1 fruit fly cellular context compared by ENCODE assay signal in the genomic region with DNA sequence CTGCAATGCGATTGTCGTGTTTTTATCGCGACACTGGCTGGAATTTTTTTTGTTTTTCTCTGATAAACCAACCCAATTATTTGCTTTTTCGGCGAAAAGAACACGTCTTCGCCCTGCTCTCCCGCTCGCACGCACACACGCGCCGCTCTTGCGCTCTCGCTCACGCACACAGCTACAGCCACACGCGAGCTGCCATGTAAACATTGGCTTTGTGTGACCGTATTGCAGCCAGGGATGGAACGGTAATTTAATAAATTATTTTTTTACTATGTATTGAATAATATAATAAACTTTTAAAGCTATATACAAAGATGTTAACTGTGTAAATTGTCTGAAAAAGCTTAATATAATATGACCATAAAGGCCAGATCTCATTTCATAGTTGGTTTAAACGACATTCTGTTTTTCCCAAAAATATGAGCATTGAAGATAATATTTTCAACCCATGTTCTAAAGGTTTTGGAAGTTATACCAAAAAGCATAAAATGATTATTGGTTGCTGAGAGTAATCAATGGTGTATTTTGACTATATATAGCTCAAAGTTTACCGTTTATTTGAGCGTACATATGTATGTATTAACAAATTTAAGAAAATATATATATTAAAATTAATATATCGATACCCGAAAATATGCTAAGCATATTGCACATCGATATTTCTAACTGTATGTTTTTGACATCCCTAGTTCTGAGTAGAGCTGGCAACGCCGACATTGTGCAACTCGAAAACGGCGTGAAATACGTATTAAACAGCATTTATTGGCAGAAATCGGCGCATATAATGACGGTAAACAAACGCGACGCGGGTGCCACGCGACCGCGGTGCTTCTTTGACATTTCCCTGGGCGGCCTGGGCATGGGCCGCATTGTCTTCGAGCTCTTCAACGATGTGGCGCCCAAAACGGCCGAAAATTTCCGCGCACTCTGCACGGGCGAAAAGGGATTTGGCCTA.
A peak's percentile ranks its signal among the peaks of the same experiment; 100 is the strongest.
TF ChIP-seq lines count a peak whose summit lies in the region.

A gene (minus strand): TSS at position 112 of the 952 bp plus-strand sequence.
A gene (plus strand): TSS at position 681 of the 952 bp plus-strand sequence.

TF ChIP-seq in whole organism, embryonic, 481 proteins besides CTCF, POLR2A, EP300 and RAD21 (continued from another document and continues in another):
- TF ChIP-seq Fer3 (tag; optimal IDR thresholded peaks at IDR 0.05; lab: Kevin White, UChicago) (peak; percentile 67), ara (GFP tag; IDR thresholded peaks at IDR 0.05; lab: Robert Waterston, UW) (0 out of 2 replicates have a peak, but pooled peaks have one; percentile 43), CG12299 (tag; optimal IDR thresholded peaks at IDR 0.05; lab: Kevin White, UChicago) (no peak), crp (GFP tag; optimal IDR thresholded peaks at IDR 0.05; lab: Kevin White, UChicago) (peak in 1 of 2 experiments; percentile 27), Bgb (GFP tag; IDR thresholded peaks at IDR 0.05; lab: Robert Waterston, UW; ENCODE audit: partially characterized antibody) (peak; percentile 66), CG10654 (GFP tag; optimal IDR thresholded peaks at IDR 0.05; lab: Kevin White, UChicago) (peak; percentile 42), CG9797 (GFP tag; optimal IDR thresholded peaks at IDR 0.05; lab: Kevin White, UChicago) (peak; percentile 79), Hr51 (GFP tag; optimal IDR thresholded peaks at IDR 0.05; lab: Kevin White, UChicago) (peak; percentile 51 to 61), HLH54F (GFP tag; optimal IDR thresholded peaks at IDR 0.05; lab: Kevin White, UChicago) (peak; percentile 8), zen (tag; optimal IDR thresholded peaks at IDR 0.05; lab: Kevin White, UChicago) (no peak), CG14014 (GFP tag; IDR thresholded peaks at IDR 0.05; lab: Robert Waterston, UW) (peak; percentile 72), kni (GFP tag; optimal IDR thresholded peaks at IDR 0.05; lab: Kevin White, UChicago) (peak; percentile 42), pb (GFP tag; optimal IDR thresholded peaks at IDR 0.05; lab: Kevin White, UChicago) (no peak), Med (GFP tag; lab: Kevin White, UChicago) (peak; percentile 88), stwl (tag; optimal IDR thresholded peaks at IDR 0.05; lab: Kevin White, UChicago) (peak; percentile 33), klu (GFP tag; IDR thresholded peaks at IDR 0.05; lab: Robert Waterston, UW) (no peak), CG5245 (GFP tag; optimal IDR thresholded peaks at IDR 0.05; lab: Kevin White, UChicago) (no peak), CG12219 (GFP tag; optimal IDR thresholded peaks at IDR 0.05; lab: Kevin White, UChicago) (peak; percentile 36), so (GFP tag; IDR thresholded peaks at IDR 0.05; lab: Robert Waterston, UW) (0 out of 3 replicates have a peak, but pooled peaks have one; percentile 56), CG6654 (GFP tag; optimal IDR thresholded peaks at IDR 0.05; lab: Kevin White, UChicago) (peak; percentile 14), oc (tag; optimal IDR thresholded peaks at IDR 0.05; lab: Kevin White, UChicago) (no peak), lilli (GFP tag; optimal IDR thresholded peaks at IDR 0.05; lab: Kevin White, UChicago) (peak; percentile 57), CG4360 (GFP tag; IDR thresholded peaks at IDR 0.05; lab: Robert Waterston, UW) (0 out of 2 replicates have a peak, but pooled peaks have one; percentile 35), Gug (GFP tag; IDR thresholded peaks at IDR 0.05; lab: Robert Waterston, UW) (peak; percentile 36; the same call in 1 of the 4 replicates), mam (GFP tag; optimal IDR thresholded peaks at IDR 0.05; lab: Kevin White, UChicago) (peak; percentile 0), CG2889 (GFP tag; IDR thresholded peaks at IDR 0.05; lab: Robert Waterston, UW) (0 out of 3 replicates have a peak, but pooled peaks have one; percentile 29), sens (GFP tag; lab: Kevin White, UChicago) (peak; percentile 69), CG11696 (GFP tag; IDR thresholded peaks at IDR 0.05; lab: Robert Waterston, UW) (no peak), Lim3 (GFP tag; IDR thresholded peaks at IDR 0.05; lab: Robert Waterston, UW) (no peak), Trl (optimal IDR thresholded peaks at IDR 0.05; lab: Kevin White, UChicago) (peak; percentile 57 to 80), Trl (GFP tag; optimal IDR thresholded peaks at IDR 0.05; lab: Kevin White, UChicago) (peak; percentile 5), Camta (GFP tag; optimal IDR thresholded peaks at IDR 0.05; lab: Kevin White, UChicago) (no peak), dm (GFP tag; optimal IDR thresholded peaks at IDR 0.05; lab: Kevin White, UChicago) (peak; percentile 22), CG7786 (GFP tag; optimal IDR thresholded peaks at IDR 0.05; lab: Kevin White, UChicago) (no peak), bowl (GFP tag; IDR thresholded peaks at IDR 0.05; lab: Robert Waterston, UW) (no peak), Ets65A (GFP tag; lab: Kevin White, UChicago) (peak; percentile 88), CG1647 (GFP tag; optimal IDR thresholded peaks at IDR 0.05; lab: Kevin White, UChicago) (no peak), p53 (GFP tag; optimal IDR thresholded peaks at IDR 0.05; lab: Kevin White, UChicago) (no peak), Ssrp (tag; optimal IDR thresholded peaks at IDR 0.05; lab: Kevin White, UChicago) (peak; percentile 49), zfh1 (GFP tag; IDR thresholded peaks at IDR 0.05; lab: Robert Waterston, UW) (peak; percentile 65; the same call in 2 of the 3 replicates), Eip74EF (GFP tag; optimal IDR thresholded peaks at IDR 0.05; lab: Kevin White, UChicago) (no peak), CG12659 (GFP tag; optimal IDR thresholded peaks at IDR 0.05; lab: Kevin White, UChicago) (peak; percentile 70), C15 (GFP tag; IDR thresholded peaks at IDR 0.05; lab: Robert Waterston, UW) (no peak), Hmx (GFP tag; optimal IDR thresholded peaks at IDR 0.05; lab: Kevin White, UChicago) (no peak), CG11723 (GFP tag; optimal IDR thresholded peaks at IDR 0.05; lab: Kevin White, UChicago) (peak; percentile 71), luna (GFP tag; optimal IDR thresholded peaks at IDR 0.05; lab: Kevin White, UChicago) (no peak), CG8944 (GFP tag; optimal IDR thresholded peaks at IDR 0.05; lab: Kevin White, UChicago) (no peak), her (GFP tag; optimal IDR thresholded peaks at IDR 0.05; lab: Kevin White, UChicago) (no peak), nmo (GFP tag; optimal IDR thresholded peaks at IDR 0.05; lab: Kevin White, UChicago) (peak; percentile 76), CG6175 (GFP tag; IDR thresholded peaks at IDR 0.05; lab: Robert Waterston, UW) (no peak), CG4707 (GFP tag; optimal IDR thresholded peaks at IDR 0.05; lab: Kevin White, UChicago) (peak; percentile 43), Sin3A (optimal IDR thresholded peaks at IDR 0.05; lab: Kevin White, UChicago) (peak; percentile 70), ken (GFP tag; IDR thresholded peaks at IDR 0.05; lab: Robert Waterston, UW) (peak; percentile 59; the same call in 2 of the 3 replicates), Ptx1 (GFP tag; IDR thresholded peaks at IDR 0.05; lab: Robert Waterston, UW) (peak; percentile 61; the same call in 1 of the 2 replicates), HLHmδ (GFP tag; optimal IDR thresholded peaks at IDR 0.05; lab: Kevin White, UChicago) (peak; percentile 95), danr (GFP tag; IDR thresholded peaks at IDR 0.05; lab: Robert Waterston, UW) (no peak), gfzf (GFP tag; optimal IDR thresholded peaks at IDR 0.05; lab: Kevin White, UChicago) (peak; percentile 21), CG18262 (tag; optimal IDR thresholded peaks at IDR 0.05; lab: Kevin White, UChicago) (peak; percentile 69), CG2116 (GFP tag; optimal IDR thresholded peaks at IDR 0.05; lab: Kevin White, UChicago) (peak; percentile 42), hth (optimal IDR thresholded peaks at IDR 0.05; lab: Kevin White, UChicago) (no peak), B-H2 (GFP tag; optimal IDR thresholded peaks at IDR 0.05; lab: Kevin White, UChicago) (peak; percentile 63), z (GFP tag; IDR thresholded peaks at IDR 0.05; lab: Robert Waterston, UW) (no peak), YL-1 (GFP tag; optimal IDR thresholded peaks at IDR 0.05; lab: Kevin White, UChicago) (peak; percentile 69), Atf-2 (GFP tag; optimal IDR thresholded peaks at IDR 0.05; lab: Kevin White, UChicago) (no peak), emc (GFP tag; optimal IDR thresholded peaks at IDR 0.05; lab: Kevin White, UChicago) (no peak), ranshi (GFP tag; IDR thresholded peaks at IDR 0.05; lab: Robert Waterston, UW) (peak; percentile 60), Mad (GFP tag; optimal IDR thresholded peaks at IDR 0.05; lab: Kevin White, UChicago) (peak; percentile 52), gce (GFP tag; IDR thresholded peaks at IDR 0.05; lab: Robert Waterston, UW) (no peak), CG8089 (GFP tag; optimal IDR thresholded peaks at IDR 0.05; lab: Kevin White, UChicago) (peak; percentile 1), tin (GFP tag; optimal IDR thresholded peaks at IDR 0.05; lab: Kevin White, UChicago) (peak; percentile 47), ac (GFP tag; optimal IDR thresholded peaks at IDR 0.05; lab: Kevin White, UChicago) (peak; percentile 44), Nf-YC (tag; optimal IDR thresholded peaks at IDR 0.05; lab: Kevin White, UChicago) (peak; percentile 67), CG17912 (GFP tag; optimal IDR thresholded peaks at IDR 0.05; lab: Kevin White, UChicago) (no peak), ewg (GFP tag; optimal IDR thresholded peaks at IDR 0.05; lab: Kevin White, UChicago) (peak; percentile 53), CG1603 (tag; optimal IDR thresholded peaks at IDR 0.05; lab: Kevin White, UChicago) (peak; percentile 7), prd (optimal IDR thresholded peaks at IDR 0.05; lab: Kevin White, UChicago) (no peak), prd (GFP tag; IDR thresholded peaks at IDR 0.05; lab: Robert Waterston, UW) (peak; percentile 65; the same call in 2 of the 3 replicates), mld (GFP tag; IDR thresholded peaks at IDR 0.05; lab: Robert Waterston, UW; ENCODE audit: partially characterized antibody) (0 out of 3 replicates have a peak, but pooled peaks have one; percentile 39), Side (GFP tag; optimal IDR thresholded peaks at IDR 0.05; lab: Kevin White, UChicago) (no peak), Doc2 (GFP tag; IDR thresholded peaks at IDR 0.05; lab: Robert Waterston, UW) (no peak), cwo (GFP tag; optimal IDR thresholded peaks at IDR 0.05; lab: Kevin White, UChicago) (peak; percentile 52), inv (GFP tag; IDR thresholded peaks at IDR 0.05; lab: Robert Waterston, UW; ENCODE audit: partially characterized antibody) (peak; percentile 65), CG10462 (GFP tag; optimal IDR thresholded peaks at IDR 0.05; lab: Kevin White, UChicago) (no peak), CG9876 (GFP tag; optimal IDR thresholded peaks at IDR 0.05; lab: Kevin White, UChicago) (no peak), CG9215 (GFP tag; IDR thresholded peaks at IDR 0.05; lab: Robert Waterston, UW) (peak; percentile 32; the same call in 1 of the 2 replicates), CG6272 (GFP tag; IDR thresholded peaks at IDR 0.05; lab: Robert Waterston, UW) (no peak), CG17829 (tag; optimal IDR thresholded peaks at IDR 0.05; lab: Kevin White, UChicago) (peak; percentile 77), CG6854 (GFP tag; optimal IDR thresholded peaks at IDR 0.05; lab: Kevin White, UChicago) (peak; percentile 11), insv (GFP tag; optimal IDR thresholded peaks at IDR 0.05; lab: Kevin White, UChicago) (peak in 1 of 2 experiments; percentile 52), repo (GFP tag; optimal IDR thresholded peaks at IDR 0.05; lab: Kevin White, UChicago) (no peak), twi (tag; optimal IDR thresholded peaks at IDR 0.05; lab: Kevin White, UChicago) (peak; percentile 52), schlank (tag; optimal IDR thresholded peaks at IDR 0.05; lab: Kevin White, UChicago) (no peak), ase (GFP tag; IDR thresholded peaks at IDR 0.05; lab: Robert Waterston, UW) (no peak), CG17328 (GFP tag; IDR thresholded peaks at IDR 0.05; lab: Robert Waterston, UW) (peak; percentile 49), CG2129 (GFP tag; IDR thresholded peaks at IDR 0.05; lab: Robert Waterston, UW; ENCODE audit: partially characterized antibody) (0 out of 2 replicates have a peak, but pooled peaks have one; percentile 25), CG18476 (GFP tag; optimal IDR thresholded peaks at IDR 0.05; lab: Kevin White, UChicago) (peak; percentile 49), CG30020 (tag; optimal IDR thresholded peaks at IDR 0.05; lab: Kevin White, UChicago) (peak; percentile 69), CG6765 (GFP tag; optimal IDR thresholded peaks at IDR 0.05; lab: Kevin White, UChicago) (no peak), seq (GFP tag; IDR thresholded peaks at IDR 0.05; lab: Robert Waterston, UW) (peak; percentile 42; the same call in 1 of the 2 replicates), tll (GFP tag; optimal IDR thresholded peaks at IDR 0.05; lab: Kevin White, UChicago) (no peak), CG31388 (GFP tag; optimal IDR thresholded peaks at IDR 0.05; lab: Kevin White, UChicago) (peak; percentile 8), Atf3 (GFP tag; optimal IDR thresholded peaks at IDR 0.05; lab: Kevin White, UChicago) (no peak), CG30431 (GFP tag; optimal IDR thresholded peaks at IDR 0.05; lab: Kevin White, UChicago) (no peak), CG13894 (tag; optimal IDR thresholded peaks at IDR 0.05; lab: Kevin White, UChicago) (peak; percentile 45), Sry-β (GFP tag; optimal IDR thresholded peaks at IDR 0.05; lab: Kevin White, UChicago) (no peak), CG13287 (GFP tag; IDR thresholded peaks at IDR 0.05; lab: Robert Waterston, UW; ENCODE audit: partially characterized antibody) (peak; percentile 65), H2.0 (GFP tag; IDR thresholded peaks at IDR 0.05; lab: Robert Waterston, UW) (peak; percentile 53), CG31441 (GFP tag; IDR thresholded peaks at IDR 0.05; lab: Robert Waterston, UW) (peak; percentile 70; the same call in 1 of the 2 replicates), CG1792 (GFP tag; optimal IDR thresholded peaks at IDR 0.05; lab: Kevin White, UChicago) (no peak), exex (tag; optimal IDR thresholded peaks at IDR 0.05; lab: Kevin White, UChicago) (peak; percentile 26), CG17802 (tag; optimal IDR thresholded peaks at IDR 0.05; lab: Kevin White, UChicago) (peak; percentile 17), crol (GFP tag; IDR thresholded peaks at IDR 0.05; lab: Robert Waterston, UW) (peak; percentile 49; the same call in 1 of the 2 replicates), CG2678 (tag; optimal IDR thresholded peaks at IDR 0.05; lab: Kevin White, UChicago) (peak; percentile 68), corto (GFP tag; optimal IDR thresholded peaks at IDR 0.05; lab: Kevin White, UChicago) (no peak), ems (GFP tag; optimal IDR thresholded peaks at IDR 0.05; lab: Kevin White, UChicago) (peak; percentile 6), CG2875 (GFP tag; optimal IDR thresholded peaks at IDR 0.05; lab: Kevin White, UChicago) (peak; percentile 35), zf30C (GFP tag; optimal IDR thresholded peaks at IDR 0.05; lab: Kevin White, UChicago) (peak; percentile 4), CG17359 (tag; optimal IDR thresholded peaks at IDR 0.05; lab: Kevin White, UChicago) (peak; percentile 39)
